Fruit fly (Drosophila melanogaster) whole organism, embryonic: ENCODE data around the gene CG15365.

Experiments
- Taf1 ChIP-seq: fragments of 200-800 bp; sonication (Bioruptor generic); IDR thresholded peaks from 2 replicates; pipeline ENCODE4 v1.3.6; 2022; ENCODE audit warnings: missing biosample characterization, missing genetic modification characterization
- YL-1 ChIP-seq: fragments of 200-800 bp; sonication (Bioruptor generic); optimal IDR thresholded peaks from 3 replicates; lab custom pipeline; 2017; ENCODE audit warnings: missing biosample characterization, mild to moderate bottlenecking, missing genetic modification characterization

dm6 chrX:9047725-9048384 is 19.9 kb downstream of the CG15365 start:
- TF ChIP-seq YL-1 (GFP tag; lab: Kevin White, UChicago) (no peak), Taf1 (GFP tag; lab: Robert Waterston, UW) (no peak)
